Worm (Caenorhabditis elegans): Measurements from ENCODE around the gene R08F11.4.
A peak's percentile ranks its signal among the peaks of the same experiment; 100 is the strongest.

R08F11.4 gene

DNA sequence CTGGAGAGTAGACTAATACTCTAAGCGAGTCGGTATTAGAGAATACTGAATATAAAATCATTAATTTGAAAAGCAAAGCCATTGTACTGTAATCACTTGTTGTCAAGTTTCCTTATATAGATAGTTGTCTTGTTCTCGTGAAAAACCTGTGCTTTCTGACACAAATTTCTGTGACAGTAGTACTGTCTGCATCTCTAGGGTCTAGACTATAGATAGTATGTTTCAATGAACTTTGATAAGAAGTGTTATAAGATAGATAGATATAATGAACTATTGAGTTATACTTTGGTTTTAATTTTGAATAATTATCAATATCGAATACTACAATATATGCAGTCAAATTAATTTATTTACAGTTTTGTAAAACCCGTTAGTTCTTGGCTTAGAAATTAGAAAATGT is 38.6 kb upstream of the R08F11.4 start, which contains the start of gene ugt-32:
Gene ugt-32 (minus strand): TSS at position 82 of the 400 bp plus-strand sequence.
- TF ChIP-seq elt-1 (tag; optimal IDR thresholded peaks at IDR 0.05) = no peak
- peak; percentile 7 for TF ChIP-seq elt-2 (tag; optimal IDR thresholded peaks at IDR 0.05)
- TF ChIP-seq elt-3 (tag; optimal IDR thresholded peaks at IDR 0.05) = no peak
- peak; percentile 85 for TF ChIP-seq pqm-1 (tag; optimal IDR thresholded peaks at IDR 0.05)

DNA sequence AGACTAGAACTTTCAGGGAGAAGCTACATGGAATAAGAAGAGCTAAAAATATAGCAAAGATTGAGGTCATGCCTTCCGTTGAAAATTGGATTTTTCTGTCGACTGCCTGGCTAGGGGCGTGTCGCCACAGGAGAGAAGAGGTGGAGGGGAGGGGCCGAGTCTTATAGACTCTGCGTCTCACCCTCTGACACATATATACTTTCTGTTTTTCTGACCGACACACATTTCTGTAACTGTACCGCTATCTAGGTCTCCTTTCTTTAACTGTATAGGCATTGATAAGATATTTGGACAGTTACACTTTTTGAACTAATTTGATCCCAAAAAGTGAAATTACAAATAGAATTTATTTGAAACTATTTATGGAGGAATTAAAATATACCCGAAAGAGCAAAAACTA is 36.1 kb upstream of the R08F11.4 start:
- TF ChIP-seq nhr-67 (tag; optimal IDR thresholded peaks at IDR 0.05) (no peak), pqm-1 (tag; optimal IDR thresholded peaks at IDR 0.05) (peak; percentile 20)

DNA sequence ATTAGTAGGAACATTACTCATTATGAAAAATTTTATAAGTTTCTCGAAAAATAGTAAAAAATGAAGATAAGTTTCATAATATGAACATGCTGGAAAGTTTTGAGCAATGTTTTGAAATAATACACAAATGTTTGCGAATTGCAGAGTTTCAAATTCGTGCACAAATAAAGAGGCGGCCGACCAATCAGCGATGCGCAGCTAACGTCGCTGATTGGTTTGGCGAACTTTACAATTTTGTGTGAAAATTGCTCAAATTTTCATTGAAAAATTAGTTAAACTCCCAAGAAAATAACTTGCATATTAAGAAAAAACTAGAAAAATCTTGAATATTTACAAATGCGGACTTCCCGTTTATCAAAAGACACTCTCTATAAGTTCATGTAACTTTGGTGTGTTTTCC is 27.3 kb upstream of the R08F11.4 start:
- TF ChIP-seq ceh-9 (tag; optimal IDR thresholded peaks at IDR 0.05) (no peak), nfya-1 (tag; optimal IDR thresholded peaks at IDR 0.05; ENCODE audit: insufficient read depth) (peak; percentile 55), eor-1 (tag; optimal IDR thresholded peaks at IDR 0.05) (no peak)

DNA sequence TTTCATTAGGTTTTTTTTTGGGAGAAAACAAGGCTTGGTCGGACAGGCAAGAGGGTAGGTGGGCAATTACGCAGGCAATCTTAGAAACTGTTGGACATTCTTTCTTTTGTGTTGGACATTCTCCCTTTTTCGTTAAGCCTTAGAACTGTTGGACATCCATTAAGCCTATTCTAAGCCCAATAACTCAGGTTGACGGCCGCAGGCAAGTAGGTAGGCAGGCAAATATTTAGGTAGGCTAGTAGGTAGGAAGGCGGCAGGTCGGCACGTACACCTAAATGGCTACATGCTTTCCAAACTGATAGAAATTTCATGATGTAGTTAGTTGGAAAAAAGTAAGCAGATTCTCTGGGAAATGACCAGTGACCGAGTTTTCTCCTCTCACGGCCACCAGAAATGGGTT is 26.8 kb upstream of the R08F11.4 start:
- TF ChIP-seq ceh-82 (tag; optimal IDR thresholded peaks at IDR 0.05) = no peak
- TF ChIP-seq nhr-25 (tag; optimal IDR thresholded peaks at IDR 0.05) = no peak
- no peak for TF ChIP-seq elt-2 (tag; optimal IDR thresholded peaks at IDR 0.05)
- TF ChIP-seq lin-15B (tag; optimal IDR thresholded peaks at IDR 0.05) = no peak
- no peak for TF ChIP-seq egl-5 (tag; optimal IDR thresholded peaks at IDR 0.05)
- TF ChIP-seq fkh-2 (tag; optimal IDR thresholded peaks at IDR 0.05) = no peak
- TF ChIP-seq nhr-77 (tag; optimal IDR thresholded peaks at IDR 0.05) = no peak
- no peak for TF ChIP-seq hmg-11 (tag; optimal IDR thresholded peaks at IDR 0.05)

DNA sequence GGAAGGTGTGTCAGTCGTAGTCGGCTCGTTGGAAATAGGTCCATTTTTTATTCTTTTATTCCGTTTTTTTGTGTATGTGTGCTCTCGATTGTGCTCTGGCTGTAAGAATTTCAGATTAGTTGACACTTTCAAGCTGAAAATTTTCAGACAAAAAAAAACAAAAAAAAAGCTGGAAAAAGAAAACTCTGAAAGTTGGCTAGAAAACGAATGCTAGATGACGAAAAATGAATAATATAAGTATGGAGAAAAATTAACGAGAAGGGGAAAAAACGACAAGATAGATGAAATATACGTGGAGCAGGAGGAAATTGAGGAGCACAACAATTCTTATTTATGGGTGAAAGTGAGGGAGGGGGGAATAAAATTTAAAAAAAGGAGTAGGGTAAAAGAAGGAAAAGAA is 26.3 kb upstream of the R08F11.4 start, which contains the start of gene H10D18.5:
Gene H10D18.5 (minus strand): TSS at position 101 of the 400 bp plus-strand sequence.
- no peak for TF ChIP-seq ceh-16 (tag; optimal IDR thresholded peaks at IDR 0.05)
- TF ChIP-seq ZK546.5 (tag; optimal IDR thresholded peaks at IDR 0.05) = no peak
- TF ChIP-seq tbx-2 (tag; optimal IDR thresholded peaks at IDR 0.05) = no peak
- TF ChIP-seq lin-39 (tag; optimal IDR thresholded peaks at IDR 0.05) = no peak
- no peak for TF ChIP-seq fos-1 (tag; optimal IDR thresholded peaks at IDR 0.05)
- TF ChIP-seq nhr-76 (tag; optimal IDR thresholded peaks at IDR 0.05) = no peak
- TF ChIP-seq unc-39 (tag; optimal IDR thresholded peaks at IDR 0.05) = no peak
- TF ChIP-seq sea-2 (GFP tag; optimal IDR thresholded peaks at IDR 0.05) = no peak
- TF ChIP-seq nhr-25 (tag; optimal IDR thresholded peaks at IDR 0.05) = no peak

DNA sequence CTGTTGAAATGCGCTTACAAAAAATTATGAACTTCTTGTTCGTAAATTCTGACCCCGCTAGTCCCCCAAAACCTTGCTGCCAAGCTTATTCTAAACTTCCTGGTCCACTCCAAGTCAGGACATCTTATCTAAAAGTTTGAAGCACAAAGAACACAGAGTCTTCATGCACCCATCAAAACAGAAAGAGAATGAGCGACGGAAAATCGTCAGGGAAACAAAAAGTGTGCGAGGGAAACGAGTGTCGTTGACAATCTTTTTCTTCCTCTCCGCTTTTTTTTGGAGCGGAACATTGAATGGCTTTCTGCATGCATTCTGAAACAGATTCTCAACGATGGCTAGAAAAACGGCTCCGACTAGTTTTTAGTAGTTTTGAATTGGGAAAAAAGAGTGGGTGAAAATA is 19.9 kb upstream of the R08F11.4 start:
- TF ChIP-seq eor-1 (tag; optimal IDR thresholded peaks at IDR 0.05) (no peak), aly-2 (tag; optimal IDR thresholded peaks at IDR 0.05) (no peak), daf-12 (tag; optimal IDR thresholded peaks at IDR 0.05) (no peak), nhr-11 (tag; optimal IDR thresholded peaks at IDR 0.05) (no peak), lin-39 (tag; optimal IDR thresholded peaks at IDR 0.05) (peak; percentile 17), nhr-25 (tag; optimal IDR thresholded peaks at IDR 0.05) (no peak), egl-5 (tag; optimal IDR thresholded peaks at IDR 0.05) (no peak), pqm-1 (tag; optimal IDR thresholded peaks at IDR 0.05) (no peak)

DNA sequence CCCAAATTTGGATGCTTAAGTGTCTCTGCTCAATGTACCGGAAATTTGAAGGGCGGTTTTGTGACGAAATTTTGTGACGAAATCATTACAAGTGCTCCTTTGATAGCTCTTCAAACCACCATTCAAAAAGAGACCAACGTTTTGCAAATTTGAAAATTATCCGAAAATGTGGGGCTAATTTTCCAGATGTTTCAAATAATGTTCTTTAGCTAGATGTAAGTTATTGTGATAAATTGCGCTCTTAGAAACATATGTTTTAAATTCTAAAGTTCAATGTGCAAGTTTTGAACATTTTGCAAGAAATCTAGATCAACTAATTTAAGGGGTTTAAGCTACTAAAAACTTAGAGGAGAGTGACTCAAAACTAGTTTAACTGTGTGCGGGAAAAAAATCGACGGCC is 15.5 kb upstream of the R08F11.4 start:
- TF ChIP-seq lin-39 (tag; optimal IDR thresholded peaks at IDR 0.05) = no peak
- no peak for TF ChIP-seq ama-1 (optimal IDR thresholded peaks at IDR 0.05)
- no peak for TF ChIP-seq sea-2 (GFP tag; optimal IDR thresholded peaks at IDR 0.05)
- no peak for TF ChIP-seq ceh-9 (tag; optimal IDR thresholded peaks at IDR 0.05)
- no peak for TF ChIP-seq zag-1 (tag; optimal IDR thresholded peaks at IDR 0.05)
- no peak for TF ChIP-seq pha-4 (tag; optimal IDR thresholded peaks at IDR 0.05)

DNA sequence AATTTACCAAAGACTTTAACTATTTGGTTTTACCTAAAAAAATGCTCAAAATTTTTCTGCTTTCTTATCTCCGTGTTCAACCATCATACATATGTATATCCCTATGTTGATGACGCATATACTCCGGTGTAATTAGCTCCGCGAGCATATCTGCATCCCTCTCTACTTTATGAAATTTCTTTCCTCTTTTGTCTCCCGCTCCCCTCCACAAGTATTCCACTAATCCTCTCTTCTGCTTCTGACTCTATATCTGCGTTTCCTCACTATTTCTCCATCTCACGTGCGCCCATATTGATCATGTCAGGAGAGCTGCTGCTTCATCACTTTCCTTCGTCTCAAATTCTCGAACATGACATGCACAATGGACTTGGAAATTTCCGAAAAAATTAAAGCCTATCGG is 9.6 kb upstream of the R08F11.4 start, which contains the start of gene H10D18.1:
Gene H10D18.1 (plus strand): TSS at position 277 of the 400 bp plus-strand sequence.
- TF ChIP-seq mdl-1 (tag; optimal IDR thresholded peaks at IDR 0.05) (no peak), unc-39 (tag; optimal IDR thresholded peaks at IDR 0.05) (no peak), nfya-1 (tag; optimal IDR thresholded peaks at IDR 0.05; ENCODE audit: insufficient read depth) (peak; percentile 33)
